Worm (Caenorhabditis elegans) whole organism, midembryonic: Measurements from ENCODE around the gene hdl-1.

ENCODE experiments used
- T22C8.4 ChIP-seq: fragments of 200-800 bp; sonication (Bioruptor generic); IDR thresholded peaks from 2 replicates; pipeline ENCODE4 v1.3.6; 2022; ENCODE audit warnings: missing genetic modification characterization, missing compliant biosample characterization
- cog-1 ChIP-seq: sonication (generic microtip); optimal IDR thresholded peaks from 2 replicates; lab custom pipeline; 2016; ENCODE audit warnings: missing genetic modification characterization, missing compliant biosample characterization
- flt-1 ChIP-seq: fragments of 200-800 bp; sonication (Bioruptor generic); IDR thresholded peaks from 2 replicates; pipeline ENCODE4 v1.3.6; 2022; ENCODE audit warnings: missing genetic modification characterization, missing compliant biosample characterization
- klf-2 ChIP-seq: fragments of 200-800 bp; sonication (Bioruptor generic); conservative IDR thresholded peaks from 2 replicates; pipeline ENCODE4 v1.3.6; 2022; ENCODE audit warnings: missing genetic modification reagents, missing genetic modification characterization, missing compliant biosample characterization
- med-1 ChIP-seq: sonication (generic microtip); optimal IDR thresholded peaks from 2 replicates; lab custom pipeline; 2017; ENCODE audit warnings: missing genetic modification characterization, mild to moderate bottlenecking, missing compliant biosample characterization, antibody characterized with exemption, missing genetic modification reagents; ENCODE audit not compliant: insufficient read depth
- ref-1 ChIP-seq: fragments of 200-800 bp; sonication (Bioruptor generic); conservative IDR thresholded peaks from 2 replicates; pipeline ENCODE4 v1.3.6; 2022; ENCODE audit warnings: missing genetic modification reagents, missing genetic modification characterization, missing compliant biosample characterization
- tab-1 ChIP-seq: fragments of 200-800 bp; sonication (Bioruptor generic); IDR thresholded peaks from 2 replicates; pipeline ENCODE4 v1.3.6; 2022; ENCODE audit warnings: missing genetic modification characterization, missing compliant biosample characterization
- ztf-23 ChIP-seq: fragments of 200-800 bp; sonication (Bioruptor generic); IDR thresholded peaks from 2 replicates; pipeline ENCODE4 v1.3.6; 2022; ENCODE audit warnings: missing genetic modification reagents, missing genetic modification characterization, missing compliant biosample characterization
- ztf-29 ChIP-seq: fragments of 200-800 bp; sonication (Bioruptor generic); IDR thresholded peaks from 2 replicates; pipeline ENCODE4 v1.3.6; 2022; ENCODE audit warnings: missing genetic modification reagents, missing genetic modification characterization, missing compliant biosample characterization

ce11 chrIV:11913295-11913940 lies 36.2 kb downstream of the hdl-1 start:
- no peak for TF ChIP-seq ztf-29 (GFP tag; lab: Robert Waterston, UW)
- TF ChIP-seq T22C8.4: no peak
- TF ChIP-seq med-1: no peak
- TF ChIP-seq flt-1 (GFP tag; lab: Robert Waterston, UW): no peak
- TF ChIP-seq ztf-23: no peak
- TF ChIP-seq klf-2 (GFP tag; lab: Robert Waterston, UW): no peak
- no peak for TF ChIP-seq ref-1
- TF ChIP-seq cog-1 (tag; lab: Kevin White, UChicago): no peak
- TF ChIP-seq tab-1: no peak
